Worm (Caenorhabditis elegans) whole organism, mixed stage, embryonic: Measurements from ENCODE around the gene thn-4.

ENCODE experiments used
- bed-3 ChIP-seq: fragments of 200-800 bp; sonication (Bioruptor generic); optimal IDR thresholded peaks from 3 replicates; lab custom pipeline; 2018; ENCODE audit warnings: mild to moderate bottlenecking, missing genetic modification characterization, moderate library complexity, missing compliant biosample characterization
- ceh-43 ChIP-seq: fragments of 200-800 bp; sonication (Bioruptor generic); optimal IDR thresholded peaks from 2 replicates; lab custom pipeline; 2018; ENCODE audit warnings: mild to moderate bottlenecking, missing genetic modification characterization, moderate library complexity, missing compliant biosample characterization
- ceh-83 ChIP-seq: fragments of 200-800 bp; sonication (Bioruptor generic); optimal IDR thresholded peaks from 2 replicates; lab custom pipeline; 2018; ENCODE audit warnings: mild to moderate bottlenecking, missing genetic modification characterization, missing compliant biosample characterization
- drap-1 ChIP-seq: fragments of 200-800 bp; sonication (Bioruptor generic); optimal IDR thresholded peaks from 3 replicates; lab custom pipeline; 2018; ENCODE audit warnings: mild to moderate bottlenecking, missing genetic modification characterization, missing compliant biosample characterization
- elt-3 ChIP-seq: fragments of 150-350 bp; optimal IDR thresholded peaks from 2 replicates; lab custom pipeline; 2014; ENCODE audit warnings: missing biosample characterization, missing genetic modification characterization
- lin-13 ChIP-seq: fragments of 150-350 bp; optimal IDR thresholded peaks from 2 replicates; lab custom pipeline; 2014; ENCODE audit warnings: missing biosample characterization, missing genetic modification characterization
- mep-1 ChIP-seq: fragments of 150-350 bp; optimal IDR thresholded peaks from 2 replicates; lab custom pipeline; 2017; ENCODE audit warnings: missing biosample characterization, missing genetic modification reagents, missing genetic modification characterization, inconsistent platforms
- nhr-12 ChIP-seq: fragments of 150-350 bp; optimal IDR thresholded peaks from 2 replicates; lab custom pipeline; 2014; ENCODE audit warnings: missing biosample characterization, missing genetic modification characterization
- nhr-237 ChIP-seq: fragments of 150-350 bp; optimal IDR thresholded peaks from 2 replicates; lab custom pipeline; 2014; ENCODE audit warnings: missing biosample characterization, missing genetic modification characterization
- pha-4 ChIP-seq: fragments of 150-350 bp; optimal IDR thresholded peaks from 2 replicates; lab custom pipeline; 2018; ENCODE audit warnings: missing biosample characterization, missing genetic modification reagents, missing genetic modification characterization
- snpc-4 ChIP-seq: fragments of 150-350 bp; optimal IDR thresholded peaks from 2 replicates; lab custom pipeline; 2014; ENCODE audit warnings: missing biosample characterization, missing genetic modification characterization
- unc-39 ChIP-seq: fragments of 150-350 bp; optimal IDR thresholded peaks from 2 replicates; lab custom pipeline; 2014; ENCODE audit warnings: missing biosample characterization, missing genetic modification characterization
- unc-62 ChIP-seq: fragments of 150-350 bp; optimal IDR thresholded peaks from 2 replicates; lab custom pipeline; 2014; ENCODE audit warnings: missing biosample characterization, missing genetic modification reagents, missing genetic modification characterization
- ztf-11 ChIP-seq: fragments of 150-350 bp; optimal IDR thresholded peaks from 2 replicates; lab custom pipeline; 2014; ENCODE audit warnings: missing biosample characterization, missing genetic modification characterization

- TF ChIP-seq elt-3, result no peak
- TF ChIP-seq nhr-12 (tag; lab: Kevin White, UChicago), result no peak
- TF ChIP-seq pha-4, result no peak
- no peak for TF ChIP-seq ztf-11
- no peak for TF ChIP-seq nhr-237 (tag; lab: Kevin White, UChicago)
- no peak for TF ChIP-seq snpc-4 (tag; lab: Kevin White, UChicago)
- TF ChIP-seq lin-13 (tag; lab: Kevin White, UChicago), result no peak
- TF ChIP-seq unc-62 (GFP tag; lab: Kevin White, UChicago), result no peak
- no peak for TF ChIP-seq mep-1
- TF ChIP-seq unc-39 (tag; lab: Kevin White, UChicago), result no peak
- no peak for TF ChIP-seq bed-3 (GFP tag; lab: Kevin White, UChicago)
- TF ChIP-seq ceh-43 (GFP tag; lab: Kevin White, UChicago), result no peak
- TF ChIP-seq ceh-83 (GFP tag; lab: Kevin White, UChicago), result no peak
- no peak for TF ChIP-seq drap-1 (GFP tag; lab: Kevin White, UChicago)
Observed at ce11 chrV:16833672-16834071, 37.6 kb downstream of the thn-4 start.
